Fruit fly (Drosophila melanogaster): ENCODE data around the gene CG7381.

DNA sequence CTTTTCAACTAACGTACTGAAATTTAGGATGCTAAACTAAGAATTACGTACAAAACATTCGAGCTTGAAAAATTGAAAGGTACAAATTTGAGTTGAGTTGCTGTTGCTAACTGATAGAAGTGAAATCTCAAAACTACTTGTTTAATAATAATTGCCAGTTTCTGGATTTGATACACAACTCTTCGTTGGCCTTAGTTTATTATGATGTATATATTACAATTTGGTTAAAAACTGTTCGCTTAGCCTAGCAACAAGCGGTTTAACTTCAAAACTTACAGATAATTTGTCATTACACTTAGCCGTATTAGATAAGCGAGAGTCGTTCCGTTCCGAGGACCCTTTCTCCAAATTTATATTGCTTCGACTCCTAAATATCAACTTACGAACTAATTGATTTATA is 9.7 kb downstream of the CG7381 start, which contains the start of the genes CG14384 and grsm:
- no peak for TF ChIP-seq fru (GFP tag; optimal IDR thresholded peaks at IDR 0.05)
- TF ChIP-seq psq (GFP tag; optimal IDR thresholded peaks at IDR 0.05) = no peak
- no peak for TF ChIP-seq ey (GFP tag; optimal IDR thresholded peaks at IDR 0.05)
- TF ChIP-seq dmrt93B (GFP tag; optimal IDR thresholded peaks at IDR 0.05) = no peak
- no peak for TF ChIP-seq rgr (GFP tag; optimal IDR thresholded peaks at IDR 0.05)
- no peak for TF ChIP-seq Abd-B (GFP tag; optimal IDR thresholded peaks at IDR 0.05)
- no peak for TF ChIP-seq OdsH (GFP tag; optimal IDR thresholded peaks at IDR 0.05)
- no peak for TF ChIP-seq Jra (GFP tag; optimal IDR thresholded peaks at IDR 0.05)

Measured in whole organism, wandering third instar larva.